Fruit fly (Drosophila melanogaster): ENCODE data around the gene SA1.

Gene SA1

DNA sequence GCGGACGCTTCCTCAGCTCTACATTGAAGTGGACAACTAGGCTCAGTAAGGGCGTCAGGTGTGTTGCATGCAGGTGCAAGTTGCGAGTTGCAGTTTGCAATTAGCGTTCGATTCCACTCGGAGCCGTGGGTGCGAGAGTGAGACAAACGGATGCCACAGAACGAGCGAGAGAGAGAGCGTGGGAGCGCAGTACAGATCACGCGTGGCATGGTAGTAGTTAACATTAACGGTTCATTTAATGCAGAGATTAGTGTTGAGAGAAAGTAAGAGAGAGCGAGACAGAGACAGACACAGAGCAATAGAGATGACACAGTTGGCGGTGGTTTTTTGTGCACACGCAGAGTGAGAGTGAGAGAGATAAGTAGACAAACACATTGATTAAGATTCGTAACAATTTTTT is 10.5 kb upstream of the SA1 start (continued):
- TF ChIP-seq MTF-1 (GFP tag; optimal IDR thresholded peaks at IDR 0.05; ENCODE audit: borderline replicate concordance): no peak
- 0 out of 3 replicates have a peak, but pooled peaks have one; percentile 6 for TF ChIP-seq row (GFP tag; IDR thresholded peaks at IDR 0.05)
- no peak for TF ChIP-seq CG7745 (tag; optimal IDR thresholded peaks at IDR 0.05)
- peak; percentile 33 for TF ChIP-seq CG8290 (GFP tag; optimal IDR thresholded peaks at IDR 0.05)
- peak in 1 of 2 experiments; percentile 35 for TF ChIP-seq CG8290 (tag; optimal IDR thresholded peaks at IDR 0.05)
- no peak for TF ChIP-seq Ada2b (GFP tag; IDR thresholded peaks at IDR 0.05)
- TF ChIP-seq CG12236 (GFP tag; optimal IDR thresholded peaks at IDR 0.05): no peak
- no peak for TF ChIP-seq Atf6 (GFP tag; IDR thresholded peaks at IDR 0.05)
- TF ChIP-seq CG12071 (GFP tag; optimal IDR thresholded peaks at IDR 0.05): no peak
- no peak for TF ChIP-seq CG33557 (GFP tag; optimal IDR thresholded peaks at IDR 0.05)
- peak in 1 of 2 experiments; percentile 35 for TF ChIP-seq Trl (optimal IDR thresholded peaks at IDR 0.05)
- TF ChIP-seq Trl (GFP tag; optimal IDR thresholded peaks at IDR 0.05): no peak
- TF ChIP-seq wdn (GFP tag; IDR thresholded peaks at IDR 0.05): no peak
- TF ChIP-seq CG2199 (GFP tag; IDR thresholded peaks at IDR 0.05): 0 out of 3 replicates have a peak, but pooled peaks have one; percentile 56
- TF ChIP-seq caup (GFP tag; optimal IDR thresholded peaks at IDR 0.05; ENCODE audit: severe bottlenecking): no peak
- TF ChIP-seq lilli (GFP tag; optimal IDR thresholded peaks at IDR 0.05): no peak
- no peak for TF ChIP-seq CG3163 (GFP tag; optimal IDR thresholded peaks at IDR 0.05)
- TF ChIP-seq stwl (tag; optimal IDR thresholded peaks at IDR 0.05): peak; percentile 42
- peak; percentile 1 to 17 for TF ChIP-seq tll (GFP tag; optimal IDR thresholded peaks at IDR 0.05)
- TF ChIP-seq CG12299 (tag; optimal IDR thresholded peaks at IDR 0.05): no peak

DNA sequence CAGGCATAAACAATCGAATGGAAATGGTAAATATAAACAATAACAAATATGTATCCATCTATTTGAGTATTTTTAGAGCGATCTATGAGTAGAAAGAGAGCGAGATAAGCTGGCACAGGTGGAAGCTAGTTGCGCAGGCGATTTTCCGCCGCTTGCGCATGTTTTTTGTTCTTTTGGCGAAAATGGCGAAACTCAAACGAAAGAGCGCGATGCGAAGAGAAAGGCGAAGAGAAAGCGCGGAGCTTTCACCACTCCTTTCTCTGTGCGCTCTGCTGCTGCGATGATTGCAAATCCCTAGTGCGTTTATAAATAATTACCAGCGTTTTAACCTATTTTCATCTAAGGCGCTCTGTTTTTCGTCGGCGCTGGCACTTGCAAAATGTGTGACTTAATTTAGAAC is 8.5 kb upstream of the SA1 start:
- TF ChIP-seq z (GFP tag; IDR thresholded peaks at IDR 0.05): 0 out of 3 replicates have a peak, but pooled peaks have one; percentile 49
- peak; percentile 79 for TF ChIP-seq CG3163 (GFP tag; optimal IDR thresholded peaks at IDR 0.05)
- no peak for TF ChIP-seq al (GFP tag; IDR thresholded peaks at IDR 0.05)
- peak in 1 of 2 experiments; percentile 47 for TF ChIP-seq Trl (optimal IDR thresholded peaks at IDR 0.05)
- no peak for TF ChIP-seq Trl (GFP tag; optimal IDR thresholded peaks at IDR 0.05)
- peak; percentile 54 for TF ChIP-seq kah (GFP tag; optimal IDR thresholded peaks at IDR 0.05)
- TF ChIP-seq Blimp-1 (GFP tag; optimal IDR thresholded peaks at IDR 0.05): no peak
- no peak for TF ChIP-seq pan (optimal IDR thresholded peaks at IDR 0.05)
- TF ChIP-seq pan (GFP tag; optimal IDR thresholded peaks at IDR 0.05 in 1 of 2, IDR thresholded peaks at IDR 0.05 in 1 of 2): peak in 1 of 2 experiments; percentile 19
- no peak for TF ChIP-seq CG9876 (GFP tag; optimal IDR thresholded peaks at IDR 0.05)
- TF ChIP-seq CG13775 (GFP tag; optimal IDR thresholded peaks at IDR 0.05): no peak

DNA sequence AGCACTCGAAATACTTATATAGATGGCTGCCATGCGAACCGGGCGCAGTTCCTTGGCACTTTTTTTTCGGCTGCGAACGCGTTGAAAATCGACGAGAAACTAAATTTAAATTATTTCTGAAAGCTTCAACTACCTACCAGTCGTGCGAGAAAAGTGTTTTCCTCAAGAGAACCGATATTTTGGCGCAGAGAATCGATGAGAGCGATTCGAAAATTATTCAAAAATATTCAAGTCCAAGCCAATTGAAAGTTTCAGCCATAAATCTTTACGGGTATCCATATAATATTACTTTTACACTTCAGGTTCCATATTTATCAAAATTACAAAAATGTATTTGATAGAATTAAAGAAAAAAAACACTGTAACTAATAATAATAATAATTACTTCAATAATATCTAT is 7.5 kb upstream of the SA1 start, which contains the start of gene CG18304:
Gene CG18304 (minus strand): TSS at position 101 of the 400 bp plus-strand sequence.
- TF ChIP-seq CG4404 (GFP tag; IDR thresholded peaks at IDR 0.05) (no peak), CG17328 (GFP tag; IDR thresholded peaks at IDR 0.05) (0 out of 2 replicates have a peak, but pooled peaks have one; percentile 7), dpn (GFP tag; optimal IDR thresholded peaks at IDR 0.05) (no peak), CG11695 (GFP tag; IDR thresholded peaks at IDR 0.05) (no peak)

DNA sequence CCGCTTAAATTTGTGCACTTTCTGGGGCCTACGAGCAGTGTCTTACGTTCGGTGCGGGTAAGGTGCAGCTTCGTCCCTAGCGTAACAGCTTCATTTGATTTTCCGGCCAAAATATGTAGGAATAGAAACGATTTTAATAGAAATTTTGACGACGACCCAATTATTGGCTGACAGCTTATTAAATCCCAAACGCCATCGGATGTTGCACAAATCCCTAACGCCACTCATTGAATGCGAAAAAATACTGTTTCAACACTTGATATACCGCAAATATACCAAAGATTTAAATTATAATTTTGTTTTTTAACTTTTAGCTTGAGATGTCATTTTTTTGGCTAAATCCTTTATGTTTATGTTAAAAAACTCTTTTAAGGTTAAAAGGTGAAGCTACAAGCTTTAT is 5.1 kb upstream of the SA1 start, which contains the start of gene Fgop2:
Gene Fgop2 (minus strand): TSS at position 202 of the 400 bp plus-strand sequence.
- TF ChIP-seq H15 (GFP tag; IDR thresholded peaks at IDR 0.05) (no peak), CG4282 (GFP tag; optimal IDR thresholded peaks at IDR 0.05) (no peak), ham (GFP tag; IDR thresholded peaks at IDR 0.05) (no peak), CG1832 (GFP tag; optimal IDR thresholded peaks at IDR 0.05) (no peak), CG32532 (GFP tag; IDR thresholded peaks at IDR 0.05) (no peak), fu2 (GFP tag; optimal IDR thresholded peaks at IDR 0.05) (no peak), CG7786 (GFP tag; optimal IDR thresholded peaks at IDR 0.05) (no peak), nerfin-2 (GFP tag; IDR thresholded peaks at IDR 0.05; ENCODE audit: partially characterized antibody) (no peak), dpn (GFP tag; optimal IDR thresholded peaks at IDR 0.05) (no peak), Myb (GFP tag; optimal IDR thresholded peaks at IDR 0.05) (peak; percentile 4), Med (GFP tag) (peak; percentile 47), stwl (tag; optimal IDR thresholded peaks at IDR 0.05) (peak; percentile 83), zfh2 (GFP tag; optimal IDR thresholded peaks at IDR 0.05) (no peak), tll (GFP tag; optimal IDR thresholded peaks at IDR 0.05) (no peak), CG9932 (GFP tag; IDR thresholded peaks at IDR 0.05) (no peak), Meics (GFP tag; optimal IDR thresholded peaks at IDR 0.05) (no peak), CG14667 (GFP tag; IDR thresholded peaks at IDR 0.05) (no peak), Poxn (GFP tag; IDR thresholded peaks at IDR 0.05) (no peak), scrt (GFP tag; optimal IDR thresholded peaks at IDR 0.05) (no peak), fru (optimal IDR thresholded peaks at IDR 0.05) (no peak)

Data from whole organism, embryonic.